Worm (Caenorhabditis elegans) whole organism, L3 larva: ENCODE data around the gene sre-16.

ENCODE experiments used
- R02D3.7 ChIP-seq: fragments of 150-350 bp; optimal IDR thresholded peaks from 2 replicates; lab custom pipeline; 2014; ENCODE audit warnings: missing biosample characterization, missing genetic modification characterization
- ZK546.5 ChIP-seq: sonication (generic microtip); optimal IDR thresholded peaks from 2 replicates; lab custom pipeline; 2017; ENCODE audit warnings: missing biosample characterization, missing genetic modification characterization
- aly-2 ChIP-seq: fragments of 150-350 bp; optimal IDR thresholded peaks from 2 replicates; lab custom pipeline; 2014; ENCODE audit warnings: missing biosample characterization, missing genetic modification characterization
- ama-1 ChIP-seq: fragments of 150-350 bp; optimal IDR thresholded peaks from 2 replicates; lab custom pipeline; 2018
- ceh-16 ChIP-seq: sonication (generic microtip); optimal IDR thresholded peaks from 2 replicates; lab custom pipeline; 2017; ENCODE audit warnings: missing biosample characterization, missing genetic modification characterization
- ceh-9 ChIP-seq: sonication (generic microtip); optimal IDR thresholded peaks from 2 replicates; lab custom pipeline; 2018; ENCODE audit warnings: missing biosample characterization, missing genetic modification characterization
- daf-12 ChIP-seq: fragments of 150-350 bp; optimal IDR thresholded peaks from 2 replicates; lab custom pipeline; 2014; ENCODE audit warnings: missing biosample characterization, missing genetic modification reagents, missing genetic modification characterization
- egl-5 ChIP-seq: fragments of 150-350 bp; optimal IDR thresholded peaks from 2 replicates; lab custom pipeline; 2017; ENCODE audit warnings: missing biosample characterization, missing genetic modification reagents, missing genetic modification characterization, inconsistent platforms
- elt-1 ChIP-seq: fragments of 150-350 bp; optimal IDR thresholded peaks from 2 replicates; lab custom pipeline; 2014; ENCODE audit warnings: missing biosample characterization, missing genetic modification characterization
- elt-2 ChIP-seq: sonication (generic microtip); optimal IDR thresholded peaks from 2 replicates; lab custom pipeline; 2016; ENCODE audit warnings: missing genetic modification reagents, mild to moderate bottlenecking, missing genetic modification characterization, missing compliant biosample characterization
- elt-3 ChIP-seq, 3 experiments: fragments of 150-350 bp in 1 of 3; sonication (generic microtip) in 2 of 3; optimal IDR thresholded peaks; 2 replicates in 2 of 3; 4 replicates in 1 of 3; lab custom pipeline; 2014 to 2017; ENCODE audit warnings: missing biosample characterization in 3 of 3, missing genetic modification characterization in 3 of 3
- eor-1 ChIP-seq, 2 experiments: fragments of 150-350 bp; optimal IDR thresholded peaks; 2 replicates each; lab custom pipeline; 2014 to 2018; ENCODE audit warnings: missing biosample characterization in 2 of 2, missing genetic modification characterization in 2 of 2
- fkh-2 ChIP-seq: fragments of 150-350 bp; optimal IDR thresholded peaks from 2 replicates; lab custom pipeline; 2014; ENCODE audit warnings: missing biosample characterization, missing genetic modification reagents, missing genetic modification characterization
- fos-1 ChIP-seq: fragments of 150-350 bp; optimal IDR thresholded peaks from 2 replicates; lab custom pipeline; 2014; ENCODE audit warnings: missing biosample characterization, missing genetic modification characterization
- hmg-11 ChIP-seq: sonication (generic microtip); optimal IDR thresholded peaks from 2 replicates; lab custom pipeline; 2016; ENCODE audit warnings: missing genetic modification characterization, missing compliant biosample characterization
- lin-39 ChIP-seq: fragments of 150-350 bp; optimal IDR thresholded peaks from 2 replicates; lab custom pipeline; 2018; ENCODE audit warnings: missing biosample characterization, missing genetic modification reagents, missing genetic modification characterization
- lsy-12 ChIP-seq: sonication (generic microtip); optimal IDR thresholded peaks from 2 replicates; lab custom pipeline; 2016; ENCODE audit warnings: mild to moderate bottlenecking, missing genetic modification characterization, missing compliant biosample characterization
- mdl-1 ChIP-seq: fragments of 150-350 bp; optimal IDR thresholded peaks from 2 replicates; lab custom pipeline; 2014; ENCODE audit warnings: missing biosample characterization, missing genetic modification characterization
- nhr-11 ChIP-seq: fragments of 150-350 bp; optimal IDR thresholded peaks from 2 replicates; lab custom pipeline; 2014; ENCODE audit warnings: missing biosample characterization, missing genetic modification characterization
- nhr-23 ChIP-seq: fragments of 150-350 bp; optimal IDR thresholded peaks from 2 replicates; lab custom pipeline; 2014; ENCODE audit warnings: missing biosample characterization, missing genetic modification reagents, missing genetic modification characterization
- nhr-237 ChIP-seq: fragments of 150-350 bp; optimal IDR thresholded peaks from 2 replicates; lab custom pipeline; 2014; ENCODE audit warnings: missing biosample characterization, missing genetic modification characterization
- nhr-25 ChIP-seq: sonication (generic microtip); optimal IDR thresholded peaks from 2 replicates; lab custom pipeline; 2017; ENCODE audit warnings: missing biosample characterization, missing genetic modification characterization
- nhr-28 ChIP-seq: fragments of 150-350 bp; optimal IDR thresholded peaks from 2 replicates; lab custom pipeline; 2014; ENCODE audit warnings: missing biosample characterization, missing genetic modification characterization
- nhr-43 ChIP-seq: sonication (generic microtip); optimal IDR thresholded peaks from 2 replicates; lab custom pipeline; 2016; ENCODE audit warnings: mild to moderate bottlenecking, missing genetic modification characterization, missing compliant biosample characterization; ENCODE audit not compliant: poor library complexity, severe bottlenecking
- nhr-76 ChIP-seq: fragments of 150-350 bp; sonication (generic microtip); optimal IDR thresholded peaks from 5 replicates; lab custom pipeline; 2014; ENCODE audit warnings: missing biosample characterization, missing genetic modification characterization
- nhr-77 ChIP-seq: fragments of 150-350 bp; optimal IDR thresholded peaks from 2 replicates; lab custom pipeline; 2014; ENCODE audit warnings: missing biosample characterization, missing genetic modification characterization
- pqm-1 ChIP-seq: fragments of 150-350 bp; optimal IDR thresholded peaks from 2 replicates; lab custom pipeline; 2017; ENCODE audit warnings: missing biosample characterization, missing genetic modification characterization, inconsistent platforms
- sea-2 ChIP-seq: fragments of 150-350 bp; sonication (generic microtip); optimal IDR thresholded peaks from 4 replicates; lab custom pipeline; 2014; ENCODE audit warnings: missing biosample characterization, missing genetic modification reagents, missing genetic modification characterization
- skn-1 ChIP-seq: fragments of 150-350 bp; optimal IDR thresholded peaks from 2 replicates; lab custom pipeline; 2014; ENCODE audit warnings: missing biosample characterization, missing genetic modification characterization
- tbx-2 ChIP-seq: sonication (generic microtip); optimal IDR thresholded peaks from 2 replicates; lab custom pipeline; 2016; ENCODE audit warnings: mild to moderate bottlenecking, missing genetic modification characterization, missing compliant biosample characterization
- ztf-11 ChIP-seq: fragments of 150-350 bp; optimal IDR thresholded peaks from 2 replicates; lab custom pipeline; 2014; ENCODE audit warnings: missing biosample characterization, missing genetic modification characterization
- ztf-4 ChIP-seq: fragments of 150-350 bp; optimal IDR thresholded peaks from 2 replicates; lab custom pipeline; 2014; ENCODE audit warnings: missing biosample characterization, missing genetic modification characterization

Gene sre-16

ce11 chrIV:12238851-12239250 is 2.9 kb upstream of the sre-16 start, which contains the start of gene sre-19:
Gene sre-19 (minus strand): TSS chrIV:12238951.
- TF ChIP-seq ceh-9 (tag; lab: Kevin White, UChicago) = no peak
- no peak for TF ChIP-seq lin-39 (tag; lab: Kevin White, UChicago)
- no peak for TF ChIP-seq nhr-23 (tag; lab: Kevin White, UChicago)
- TF ChIP-seq skn-1 = no peak
- no peak for TF ChIP-seq nhr-28
- no peak for TF ChIP-seq ZK546.5
- TF ChIP-seq ztf-4 (tag; lab: Kevin White, UChicago) = no peak
- TF ChIP-seq nhr-43 (tag; lab: Kevin White, UChicago) = no peak
- TF ChIP-seq R02D3.7 (tag; lab: Kevin White, UChicago) = no peak

DNA sequence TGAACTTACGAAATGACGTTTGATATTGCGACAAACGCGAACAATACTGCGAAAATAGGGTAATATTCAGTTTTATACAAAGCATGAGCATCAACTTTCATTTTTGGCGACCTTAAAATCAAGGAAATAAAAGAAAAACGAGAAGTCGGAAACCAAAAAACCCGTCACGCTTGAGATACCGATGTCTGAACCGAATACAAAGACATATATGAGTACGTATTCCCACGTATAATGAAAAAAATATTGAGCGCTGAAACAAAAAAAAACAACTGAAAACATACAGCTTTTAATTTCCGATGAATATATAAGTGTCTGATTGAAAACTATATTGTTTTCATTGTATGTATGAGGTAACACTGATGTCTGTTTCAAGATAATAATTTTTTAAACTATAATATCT is 6.2 kb downstream of the sre-16 start, which contains the start of gene sre-18:
Gene sre-18, minus strand, starts transcription at position 101 of the 400 bp plus-strand sequence.
- TF ChIP-seq pqm-1 (tag; lab: Kevin White, UChicago) (no peak), elt-3 (tag; optimal IDR thresholded peaks at IDR 0.05; lab: Kevin White, UChicago) (no peak), hmg-11 (no peak), fkh-2 (tag; lab: Kevin White, UChicago) (no peak), lsy-12 (tag; lab: Kevin White, UChicago) (no peak)
- TF ChIP-seq, all 47 proteins: peak for 0

ce11 chrIV:12227012-12227411 is 8.9 kb downstream of the sre-16 start, which contains the start of gene mlt-3:
Gene mlt-3 (minus strand): TSS chrIV:12227112.
- no peak for TF ChIP-seq ztf-11 (tag; lab: Kevin White, UChicago)
- no peak for TF ChIP-seq nhr-77 (tag; lab: Kevin White, UChicago)
- no peak for TF ChIP-seq elt-2 (tag; lab: Kevin White, UChicago)
- TF ChIP-seq sea-2 (GFP tag; lab: Kevin White, UChicago) = no peak
- no peak for TF ChIP-seq ceh-16 (tag; lab: Kevin White, UChicago)
- no peak for TF ChIP-seq mdl-1 (tag; lab: Kevin White, UChicago)
- TF ChIP-seq nhr-43 (tag; lab: Kevin White, UChicago) = no peak
- no peak for TF ChIP-seq nhr-11 (tag; lab: Kevin White, UChicago)
- no peak for TF ChIP-seq aly-2
- TF ChIP-seq hmg-11 = no peak
- TF ChIP-seq fos-1 (tag; lab: Kevin White, UChicago) = no peak
- TF ChIP-seq skn-1 = no peak
- TF ChIP-seq tbx-2 (tag; lab: Kevin White, UChicago) = no peak
- no peak for TF ChIP-seq R02D3.7 (tag; lab: Kevin White, UChicago)
- no peak for TF ChIP-seq nhr-76 (tag; lab: Kevin White, UChicago)
- TF ChIP-seq fkh-2 (tag; lab: Kevin White, UChicago) = no peak

- TF ChIP-seq egl-5 (no peak), elt-2 (tag; lab: Kevin White, UChicago) (no peak), skn-1 (no peak), elt-1 (no peak), nhr-25 (tag; lab: Kevin White, UChicago) (no peak), eor-1 (tag; optimal IDR thresholded peaks at IDR 0.05; lab: Kevin White, UChicago) (no peak), daf-12 (tag; lab: Kevin White, UChicago) (no peak), nhr-76 (tag; lab: Kevin White, UChicago) (no peak), ama-1 (lab: Kevin White, UChicago) (no peak), nhr-237 (no peak)
Observed at ce11 chrIV:12219309-12219708, 16.6 kb downstream of the sre-16 start, which contains the start of gene F35G2.5. Gene F35G2.5 (plus strand): TSS chrIV:12219609.

- no peak for TF ChIP-seq elt-1
- TF ChIP-seq hmg-11 = no peak
Observed at ce11 chrIV:12218253-12218652, 17.7 kb downstream of the sre-16 start.

DNA sequence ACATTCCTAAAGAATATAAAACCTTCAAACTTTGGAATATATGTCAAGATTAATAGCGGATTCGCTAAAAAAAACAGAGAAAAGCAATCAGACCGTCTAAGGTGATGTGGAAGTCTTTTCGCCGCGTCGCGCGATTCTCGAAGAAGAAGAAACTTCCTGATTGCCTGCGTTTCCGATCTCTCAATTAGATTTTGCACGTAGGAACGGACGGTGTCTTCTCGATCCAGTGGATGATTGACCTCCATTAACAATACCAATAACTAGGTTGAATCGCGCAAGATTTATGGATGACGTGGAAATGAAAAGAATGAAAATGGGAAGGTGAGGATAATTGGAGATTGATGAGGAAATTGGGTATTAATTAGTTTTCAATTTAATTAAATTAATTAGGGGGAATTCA is 18.8 kb downstream of the sre-16 start:
- TF ChIP-seq nhr-25 (tag; lab: Kevin White, UChicago) = peak; percentile 38
- TF ChIP-seq nhr-23 (tag; lab: Kevin White, UChicago) = peak; percentile 78
- TF ChIP-seq ama-1 (lab: Kevin White, UChicago) = peak; percentile 75
- no peak for TF ChIP-seq elt-3 (tag; optimal IDR thresholded peaks at IDR 0.05; lab: Kevin White, UChicago)
